Fruit fly (Drosophila melanogaster): ENCODE results near the gene CG33159.

DNA sequence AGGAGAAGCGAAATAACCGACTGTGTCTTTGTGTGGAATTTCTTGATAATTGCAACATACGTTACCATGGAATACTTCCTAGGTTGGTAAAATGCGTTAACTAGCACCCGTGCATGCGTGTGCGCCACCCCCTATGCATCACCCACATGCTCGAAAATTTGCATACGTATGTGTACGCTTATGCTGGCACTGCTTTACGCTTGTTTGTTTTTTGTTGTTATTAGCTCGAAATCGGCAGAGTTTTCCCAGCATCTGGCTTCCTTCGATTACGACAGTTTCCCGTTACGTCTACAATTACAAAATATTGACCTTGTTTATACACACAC is 22.2 kb upstream of the CG33159 start:
- peak; percentile 32 for TF ChIP-seq tj (GFP tag; optimal IDR thresholded peaks at IDR 0.05)
- TF ChIP-seq CG33017 (tag; optimal IDR thresholded peaks at IDR 0.05) = no peak
- TF ChIP-seq Clk (GFP tag; optimal IDR thresholded peaks at IDR 0.05) = no peak
- no peak for TF ChIP-seq Mnt (GFP tag; optimal IDR thresholded peaks at IDR 0.05)
- TF ChIP-seq kay (GFP tag; ENCODE audit: borderline replicate concordance) = no peak
- no peak for TF ChIP-seq CG5204 (GFP tag; optimal IDR thresholded peaks at IDR 0.05)
- TF ChIP-seq bab1 (GFP tag; optimal IDR thresholded peaks at IDR 0.05) = no peak
- TF ChIP-seq cic (GFP tag; optimal IDR thresholded peaks at IDR 0.05) = no peak

Data from whole organism, adult.